Worm (Caenorhabditis elegans) whole organism, L4 larva: ENCODE results near the gene Y55F3BR.1.

ENCODE experiments used
- F10B5.3 ChIP-seq: sonication (generic microtip); optimal IDR thresholded peaks from 2 replicates; lab custom pipeline; 2016; ENCODE audit warnings: mild to moderate bottlenecking, missing genetic modification characterization, missing compliant biosample characterization
- F37D6.2 ChIP-seq: sonication (generic microtip); optimal IDR thresholded peaks from 2 replicates; lab custom pipeline; 2016; ENCODE audit warnings: mild to moderate bottlenecking, missing genetic modification characterization, missing compliant biosample characterization
- Y5F2A.4 ChIP-seq: fragments of 200-800 bp; sonication (Bioruptor generic); optimal IDR thresholded peaks from 2 replicates; lab custom pipeline; 2018; ENCODE audit warnings: mild to moderate bottlenecking, missing genetic modification characterization, missing compliant biosample characterization
- Y75B8A.6 ChIP-seq: fragments of 200-800 bp; sonication (Bioruptor generic); IDR thresholded peaks from 2 replicates; pipeline ENCODE4 v1.3.6; 2022; ENCODE audit warnings: missing genetic modification reagents, missing genetic modification characterization, missing compliant biosample characterization
- ZK546.5 ChIP-seq, 2 experiments: sonication (generic microtip); optimal IDR thresholded peaks; 2 replicates each; lab custom pipeline; 2017; ENCODE audit warnings: missing biosample characterization in 2 of 2, missing genetic modification characterization in 2 of 2
- aly-2 ChIP-seq: sonication (generic microtip); optimal IDR thresholded peaks from 2 replicates; lab custom pipeline; 2018; ENCODE audit warnings: missing biosample characterization, missing genetic modification characterization
- ama-1 ChIP-seq: fragments of 150-350 bp; optimal IDR thresholded peaks from 2 replicates; lab custom pipeline; 2014; ENCODE audit warnings: inconsistent platforms, mixed read lengths
- arid-1 ChIP-seq: fragments of 200-800 bp; sonication (Bioruptor generic); conservative IDR thresholded peaks from 2 replicates; pipeline ENCODE4 v1.3.6; 2022; ENCODE audit warnings: missing genetic modification reagents, missing genetic modification characterization, missing compliant biosample characterization
- ceh-28 ChIP-seq: fragments of 150-350 bp; optimal IDR thresholded peaks from 2 replicates; lab custom pipeline; 2014; ENCODE audit warnings: missing biosample characterization, missing genetic modification reagents, missing genetic modification characterization
- ceh-32 ChIP-seq: sonication (generic microtip); optimal IDR thresholded peaks from 2 replicates; lab custom pipeline; 2016; ENCODE audit warnings: mild to moderate bottlenecking, missing genetic modification characterization, missing compliant biosample characterization; ENCODE audit not compliant: poor library complexity
- ceh-62 ChIP-seq: sonication (generic microtip); optimal IDR thresholded peaks from 2 replicates; lab custom pipeline; 2017; ENCODE audit warnings: missing biosample characterization, missing genetic modification characterization
- ces-1 ChIP-seq: fragments of 150-350 bp; sonication (generic microtip); optimal IDR thresholded peaks from 4 replicates; lab custom pipeline; 2014; ENCODE audit warnings: missing biosample characterization, missing genetic modification reagents, missing genetic modification characterization
- daf-16 ChIP-seq, 3 experiments: sonication (generic microtip); optimal IDR thresholded peaks; 2 replicates each; lab custom pipeline; 2016 to 2017; ENCODE audit warnings: missing genetic modification characterization in 3 of 3, missing genetic modification reagents in 3 of 3, mild to moderate bottlenecking in 2 of 3, missing compliant biosample characterization in 2 of 3, missing biosample characterization in 1 of 3, moderate library complexity in 1 of 3
- daf-19 ChIP-seq: fragments of 200-800 bp; sonication (Bioruptor generic); conservative IDR thresholded peaks from 2 replicates; pipeline ENCODE4 v1.3.6; 2022; ENCODE audit warnings: missing genetic modification characterization, missing compliant biosample characterization
- dmd-8 ChIP-seq: fragments of 200-800 bp; sonication (Bioruptor generic); IDR thresholded peaks from 2 replicates; pipeline ENCODE4 v1.3.6; 2022; ENCODE audit warnings: missing genetic modification characterization, missing compliant biosample characterization
- dpl-1 ChIP-seq: fragments of 150-350 bp; optimal IDR thresholded peaks from 2 replicates; lab custom pipeline; 2014; ENCODE audit warnings: missing biosample characterization, missing genetic modification reagents, missing genetic modification characterization
- duxl-1 ChIP-seq: sonication (generic microtip); optimal IDR thresholded peaks from 2 replicates; lab custom pipeline; 2016; ENCODE audit warnings: mild to moderate bottlenecking, missing genetic modification characterization, moderate library complexity, missing compliant biosample characterization; ENCODE audit not compliant: poor library complexity
- egl-43 ChIP-seq: fragments of 200-800 bp; sonication (Bioruptor generic); IDR thresholded peaks from 2 replicates; pipeline ENCODE4 v1.3.6; 2022; ENCODE audit warnings: missing genetic modification reagents, missing genetic modification characterization, missing compliant biosample characterization
- fkh-10 ChIP-seq: fragments of 150-350 bp; optimal IDR thresholded peaks from 2 replicates; lab custom pipeline; 2014; ENCODE audit warnings: missing biosample characterization, missing genetic modification reagents, missing genetic modification characterization
- hif-1 ChIP-seq, 2 experiments: sonication (generic microtip); optimal IDR thresholded peaks; 2 replicates each; lab custom pipeline; 2016 to 2017; ENCODE audit warnings: missing compliant biosample characterization in 2 of 2, missing genetic modification characterization in 2 of 2, missing genetic modification reagents in 2 of 2, missing genotype in 2 of 2, mild to moderate bottlenecking in 1 of 2
- hlh-11 ChIP-seq: fragments of 200-800 bp; sonication (Bioruptor generic); optimal IDR thresholded peaks from 2 replicates; lab custom pipeline; 2018; ENCODE audit warnings: mild to moderate bottlenecking, missing genetic modification characterization, missing compliant biosample characterization
- jun-1 ChIP-seq: fragments of 150-350 bp; optimal IDR thresholded peaks from 2 replicates; lab custom pipeline; 2014; ENCODE audit warnings: missing biosample characterization, missing genetic modification reagents, missing genetic modification characterization
- lin-15B ChIP-seq: fragments of 150-350 bp; sonication (generic microtip); optimal IDR thresholded peaks from 3 replicates; lab custom pipeline; 2014; ENCODE audit warnings: missing biosample characterization, missing genetic modification characterization
- lin-39 ChIP-seq: fragments of 150-350 bp; optimal IDR thresholded peaks from 2 replicates; lab custom pipeline; 2014; ENCODE audit warnings: missing biosample characterization, missing genetic modification reagents, missing genetic modification characterization
- lsy-2 ChIP-seq, 2 experiments: fragments of 150-350 bp in 1 of 2; sonication (generic microtip) in 1 of 2; optimal IDR thresholded peaks; 2 replicates each; lab custom pipeline; 2014 to 2017; ENCODE audit warnings: missing biosample characterization in 2 of 2, missing genetic modification characterization in 2 of 2
- madf-5 ChIP-seq, 2 experiments: fragments of 200-800 bp; sonication (Bioruptor generic); IDR thresholded peaks; 2 replicates each; pipeline ENCODE4 v1.3.6; 2022; ENCODE audit warnings: missing compliant biosample characterization in 2 of 2, missing genetic modification characterization in 2 of 2
- madf-9 ChIP-seq: fragments of 200-800 bp; sonication (Bioruptor generic); conservative IDR thresholded peaks from 2 replicates; pipeline ENCODE4 v1.3.6; 2022; ENCODE audit warnings: missing genetic modification reagents, missing genetic modification characterization, missing compliant biosample characterization
- mdt-29 ChIP-seq: fragments of 200-800 bp; sonication (Bioruptor generic); IDR thresholded peaks from 2 replicates; pipeline ENCODE4 v1.3.6; 2022; ENCODE audit warnings: missing genetic modification reagents, missing genetic modification characterization, missing compliant biosample characterization
- mep-1 ChIP-seq: fragments of 150-350 bp; sonication (generic microtip); optimal IDR thresholded peaks from 3 replicates; lab custom pipeline; 2014; ENCODE audit warnings: missing biosample characterization, missing genetic modification characterization
- mes-2 ChIP-seq: sonication (generic microtip); optimal IDR thresholded peaks from 2 replicates; lab custom pipeline; 2016; ENCODE audit warnings: missing genotype, mild to moderate bottlenecking, missing genetic modification characterization, missing compliant biosample characterization; ENCODE audit not compliant: poor library complexity, severe bottlenecking
- nhr-10 ChIP-seq: fragments of 150-350 bp; optimal IDR thresholded peaks from 2 replicates; lab custom pipeline; 2014; ENCODE audit warnings: missing biosample characterization, missing genetic modification characterization
- nhr-11 ChIP-seq: fragments of 150-350 bp; optimal IDR thresholded peaks from 2 replicates; lab custom pipeline; 2014; ENCODE audit warnings: missing biosample characterization, missing genetic modification characterization
- nhr-237 ChIP-seq: sonication (generic microtip); optimal IDR thresholded peaks from 2 replicates; lab custom pipeline; 2017; ENCODE audit warnings: missing biosample characterization, missing genetic modification characterization
- nhr-41 ChIP-seq: fragments of 200-800 bp; sonication (Bioruptor generic); IDR thresholded peaks from 2 replicates; pipeline ENCODE4 v1.3.6; 2022; ENCODE audit warnings: missing genetic modification reagents, missing genetic modification characterization, missing compliant biosample characterization
- nhr-42 ChIP-seq: fragments of 200-800 bp; sonication (Bioruptor generic); IDR thresholded peaks from 2 replicates; pipeline ENCODE4 v1.3.6; 2022; ENCODE audit warnings: missing genetic modification characterization, missing compliant biosample characterization
- nhr-6 ChIP-seq: fragments of 150-350 bp; optimal IDR thresholded peaks from 2 replicates; lab custom pipeline; 2014; ENCODE audit warnings: missing biosample characterization, missing genetic modification characterization
- php-3 ChIP-seq: fragments of 200-800 bp; sonication (Bioruptor generic); IDR thresholded peaks from 2 replicates; pipeline ENCODE4 v1.3.6; 2022; ENCODE audit warnings: missing genetic modification reagents, missing genetic modification characterization, missing compliant biosample characterization
- snpc-4 ChIP-seq: fragments of 150-350 bp; optimal IDR thresholded peaks from 2 replicates; lab custom pipeline; 2014; ENCODE audit warnings: missing biosample characterization, missing genetic modification characterization
- spr-1 ChIP-seq: sonication (generic microtip); optimal IDR thresholded peaks from 2 replicates; lab custom pipeline; 2016; ENCODE audit warnings: mild to moderate bottlenecking, missing genetic modification characterization, missing compliant biosample characterization
- spr-3 ChIP-seq: fragments of 200-800 bp; sonication (Bioruptor generic); optimal IDR thresholded peaks from 2 replicates; lab custom pipeline; 2018; ENCODE audit warnings: mild to moderate bottlenecking, missing genetic modification characterization, missing compliant biosample characterization
- tra-1 ChIP-seq: fragments of 200-800 bp; sonication (Bioruptor generic); IDR thresholded peaks from 2 replicates; pipeline ENCODE4 v1.3.6; 2022; ENCODE audit warnings: missing genetic modification reagents, missing genetic modification characterization, missing compliant biosample characterization
- unc-62 ChIP-seq, 3 experiments: fragments of 150-350 bp in 1 of 3; sonication (generic microtip); optimal IDR thresholded peaks in 2 of 3; peaks in 1 of 3; 1 replicate in 1 of 3; 2 replicates in 2 of 3; lab custom pipeline; 2014 to 2017; ENCODE audit warnings: missing biosample characterization in 3 of 3, missing genetic modification characterization in 3 of 3, missing genetic modification reagents in 3 of 3, missing genotype in 1 of 3
- vab-7 ChIP-seq: fragments of 200-800 bp; sonication (Bioruptor generic); IDR thresholded peaks from 2 replicates; pipeline ENCODE4 v1.3.6; 2022; ENCODE audit warnings: missing genetic modification reagents, missing genetic modification characterization, missing compliant biosample characterization
- zfp-2 ChIP-seq: sonication (generic microtip); optimal IDR thresholded peaks from 2 replicates; lab custom pipeline; 2016; ENCODE audit warnings: mild to moderate bottlenecking, missing genetic modification characterization, missing compliant biosample characterization
- zfp-3 ChIP-seq: fragments of 200-800 bp; sonication (Bioruptor generic); conservative IDR thresholded peaks from 2 replicates; pipeline ENCODE4 v1.3.6; 2022; ENCODE audit warnings: missing genetic modification reagents, missing genetic modification characterization, missing compliant biosample characterization
- ztf-7 ChIP-seq: fragments of 150-350 bp; optimal IDR thresholded peaks from 2 replicates; lab custom pipeline; 2014; ENCODE audit warnings: missing biosample characterization, missing genetic modification characterization

Y55F3BR.1 gene

ce11 chrIV:833517-833916 is 41.1 kb upstream of the Y55F3BR.1 start (continued):
- TF ChIP-seq php-3, result no peak
- TF ChIP-seq F10B5.3, result no peak
- TF ChIP-seq vab-7 (GFP tag; lab: Robert Waterston, UW), result no peak
- no peak for TF ChIP-seq ces-1 (GFP tag; lab: Kevin White, UChicago)
- no peak for TF ChIP-seq dpl-1 (GFP tag; lab: Kevin White, UChicago)
- peak in 1 of 2 experiments; percentile 20 for TF ChIP-seq hif-1 (tag; optimal IDR thresholded peaks at IDR 0.05; lab: Kevin White, UChicago)
- peak; percentile 0 for TF ChIP-seq nhr-6 (tag; lab: Kevin White, UChicago)

ce11 chrIV:842095-842494 is 32.5 kb upstream of the Y55F3BR.1 start, which contains the start of gene Y55F3BR.6:
TSS of gene Y55F3BR.6 (minus strand) at chrIV:842126.
- no peak for TF ChIP-seq dmd-8 (GFP tag; lab: Robert Waterston, UW)
- TF ChIP-seq snpc-4, result no peak
- TF ChIP-seq dpl-1 (GFP tag; lab: Kevin White, UChicago), result peak; percentile 53
- TF ChIP-seq daf-16 (GFP tag; optimal IDR thresholded peaks at IDR 0.05; lab: Kevin White, UChicago), result no peak
- TF ChIP-seq daf-16 (tag; optimal IDR thresholded peaks at IDR 0.05; lab: Kevin White, UChicago), result peak; percentile 12

- no peak for TF ChIP-seq nhr-10 (tag; lab: Kevin White, UChicago)
- TF ChIP-seq ztf-7 (tag; lab: Kevin White, UChicago), result no peak
- peak in 1 of 2 experiments; percentile 11 for TF ChIP-seq lsy-2 (tag; optimal IDR thresholded peaks at IDR 0.05; lab: Kevin White, UChicago)
- TF ChIP-seq lin-39, result no peak
- no peak for TF ChIP-seq mes-2 (tag; lab: Kevin White, UChicago)
- no peak for TF ChIP-seq Y5F2A.4 (GFP tag; lab: Kevin White, UChicago)
- 0 out of 2 replicates have a peak, but pooled peaks have one; percentile 18 for TF ChIP-seq nhr-41 (GFP tag; lab: Robert Waterston, UW)
- no peak for TF ChIP-seq ZK546.5 (tag; optimal IDR thresholded peaks at IDR 0.05; lab: Kevin White, UChicago)
- no peak for TF ChIP-seq fkh-10 (GFP tag; lab: Kevin White, UChicago)
- TF ChIP-seq F37D6.2 (tag; lab: Kevin White, UChicago), result no peak
- peak; percentile 19 for TF ChIP-seq duxl-1 (tag; lab: Kevin White, UChicago)
- no peak for TF ChIP-seq F10B5.3
- no peak for TF ChIP-seq ceh-32 (tag; lab: Kevin White, UChicago)
- TF ChIP-seq lin-15B (tag; lab: Kevin White, UChicago), result no peak
- no peak for TF ChIP-seq zfp-3
- TF ChIP-seq php-3, result no peak
- TF ChIP-seq dmd-8 (GFP tag; lab: Robert Waterston, UW), result 0 out of 2 replicates have a peak, but pooled peaks have one; percentile 47
- TF ChIP-seq ama-1, result no peak
- TF ChIP-seq zfp-2, result no peak
- no peak for TF ChIP-seq spr-3
- TF ChIP-seq tra-1, result no peak
- TF ChIP-seq daf-19, result no peak
- peak in 1 of 2 experiments; percentile 61 for TF ChIP-seq unc-62 (GFP tag; optimal IDR thresholded peaks at IDR 0.05 in 1 of 2; lab: Kevin White, UChicago)
- TF ChIP-seq unc-62 (tag; optimal IDR thresholded peaks at IDR 0.05; lab: Kevin White, UChicago), result no peak
- TF ChIP-seq vab-7 (GFP tag; lab: Robert Waterston, UW), result peak; percentile 34; the same call in 1 of the 2 replicates
- TF ChIP-seq madf-5 (GFP tag; IDR thresholded peaks at IDR 0.05; lab: Robert Waterston, UW), result no peak
- peak; percentile 48 for TF ChIP-seq spr-1 (tag; lab: Kevin White, UChicago)
- peak; percentile 47; the same call in 1 of the 2 replicates for TF ChIP-seq arid-1 (GFP tag; lab: Robert Waterston, UW)
- no peak for TF ChIP-seq jun-1 (tag; lab: Kevin White, UChicago)
- TF ChIP-seq aly-2 (tag; lab: Kevin White, UChicago), result no peak
- no peak for TF ChIP-seq Y75B8A.6
- TF ChIP-seq hlh-11 (tag; lab: Kevin White, UChicago), result peak; percentile 24
- TF ChIP-seq nhr-237, result no peak
- no peak for TF ChIP-seq nhr-11 (tag; lab: Kevin White, UChicago)
- TF ChIP-seq egl-43, result peak; percentile 84
- TF ChIP-seq nhr-42, result peak; percentile 29; the same call in 1 of the 2 replicates
- TF ChIP-seq madf-9, result no peak
- TF ChIP-seq mdt-29 (GFP tag; lab: Robert Waterston, UW), result no peak
- TF ChIP-seq ceh-28 (tag; lab: Kevin White, UChicago), result no peak
- peak; percentile 46 for TF ChIP-seq mep-1 (tag; lab: Kevin White, UChicago)
- TF ChIP-seq ceh-62 (tag; lab: Kevin White, UChicago), result no peak
Observed at ce11 chrIV:842630-843029, 32.0 kb upstream of the Y55F3BR.1 start.
